Fruit fly (Drosophila melanogaster) whole organism, embryonic: ENCODE data around the gene Doc2.

Source experiments
- CG11696 ChIP-seq: fragments of 200-800 bp; sonication (Bioruptor generic); IDR thresholded peaks from 2 replicates; pipeline ENCODE4 v1.3.6; 2022; ENCODE audit warnings: missing biosample characterization, missing genetic modification characterization
- CG12769 ChIP-seq: fragments of 200-800 bp; sonication (Bioruptor generic); optimal IDR thresholded peaks from 2 replicates; lab custom pipeline; 2019; ENCODE audit warnings: missing biosample characterization, mild to moderate bottlenecking, missing genetic modification characterization, moderate library complexity
- CG13296 ChIP-seq: fragments of 200-800 bp; sonication (Bioruptor generic); optimal IDR thresholded peaks from 3 replicates; lab custom pipeline; 2018; ENCODE audit warnings: missing biosample characterization, mild to moderate bottlenecking, missing genetic modification characterization
- CG13775 ChIP-seq: fragments of 200-800 bp; sonication (Bioruptor generic); optimal IDR thresholded peaks from 3 replicates; lab custom pipeline; 2017; ENCODE audit warnings: missing biosample characterization, mild to moderate bottlenecking, missing genetic modification characterization
- CG13894 ChIP-seq: fragments of 200-800 bp; sonication (Bioruptor generic); optimal IDR thresholded peaks from 3 replicates; lab custom pipeline; 2018; ENCODE audit warnings: missing biosample characterization, mild to moderate bottlenecking, missing genetic modification characterization, moderate library complexity
- CG15514 ChIP-seq: fragments of 200-800 bp; sonication (Bioruptor generic); optimal IDR thresholded peaks from 3 replicates; lab custom pipeline; 2017; ENCODE audit warnings: missing biosample characterization, missing genetic modification characterization, mild to moderate bottlenecking, moderate library complexity, missing genetic modification reagents
- CG15696 ChIP-seq: fragments of 200-800 bp; sonication (Bioruptor generic); optimal IDR thresholded peaks from 2 replicates; lab custom pipeline; 2019; ENCODE audit warnings: missing biosample characterization, mild to moderate bottlenecking, missing genetic modification characterization, moderate library complexity
- CG1602 ChIP-seq: fragments of 200-800 bp; sonication (Bioruptor generic); optimal IDR thresholded peaks from 3 replicates; lab custom pipeline; 2016; ENCODE audit warnings: missing biosample characterization, missing genetic modification characterization
- CG1603 ChIP-seq: fragments of 200-800 bp; sonication (Bioruptor generic); optimal IDR thresholded peaks from 2 replicates; lab custom pipeline; 2019; ENCODE audit warnings: missing biosample characterization, mild to moderate bottlenecking, missing genetic modification characterization, moderate library complexity
- CG2678 ChIP-seq: fragments of 200-800 bp; sonication (Bioruptor generic); optimal IDR thresholded peaks from 3 replicates; lab custom pipeline; 2019; ENCODE audit warnings: missing biosample characterization, mild to moderate bottlenecking, missing genetic modification characterization, moderate library complexity
- CG31365 ChIP-seq: fragments of 200-800 bp; sonication (Bioruptor generic); optimal IDR thresholded peaks from 2 replicates; lab custom pipeline; 2018; ENCODE audit warnings: missing biosample characterization, mild to moderate bottlenecking, missing genetic modification characterization
- CG33557 ChIP-seq: fragments of 200-800 bp; sonication (Bioruptor generic); optimal IDR thresholded peaks from 2 replicates; lab custom pipeline; 2019; ENCODE audit warnings: missing biosample characterization, mild to moderate bottlenecking, missing genetic modification characterization, moderate library complexity
- CG34422 ChIP-seq: fragments of 200-800 bp; sonication (Bioruptor generic); IDR thresholded peaks from 3 replicates; pipeline ENCODE4 v1.3.6; 2022; ENCODE audit warnings: missing biosample characterization, missing genetic modification characterization
- CG4360 ChIP-seq: fragments of 200-800 bp; sonication (Bioruptor generic); IDR thresholded peaks from 2 replicates; pipeline ENCODE4 v1.3.6; 2022; ENCODE audit warnings: missing biosample characterization, missing genetic modification characterization
- CG6272 ChIP-seq: fragments of 200-800 bp; sonication (Bioruptor generic); IDR thresholded peaks from 2 replicates; pipeline ENCODE4 v1.3.6; 2022; ENCODE audit warnings: missing biosample characterization, missing genetic modification characterization
- CG7271 ChIP-seq: fragments of 200-800 bp; sonication (Bioruptor generic); optimal IDR thresholded peaks from 2 replicates; lab custom pipeline; 2018; ENCODE audit warnings: missing biosample characterization, mild to moderate bottlenecking, missing genetic modification characterization, moderate library complexity
- CG7745 ChIP-seq: fragments of 200-800 bp; sonication (Bioruptor generic); optimal IDR thresholded peaks from 2 replicates; lab custom pipeline; 2018; ENCODE audit warnings: missing biosample characterization, mild to moderate bottlenecking, missing genetic modification characterization, moderate library complexity
- CG7987 ChIP-seq: fragments of 200-800 bp; sonication (Bioruptor generic); optimal IDR thresholded peaks from 2 replicates; lab custom pipeline; 2018; ENCODE audit warnings: missing biosample characterization, mild to moderate bottlenecking, missing genetic modification characterization, moderate library complexity
- CG8290 ChIP-seq, 3 experiments: fragments of 200-800 bp; sonication (Bioruptor generic); optimal IDR thresholded peaks; 2 replicates each; lab custom pipeline; 2016 to 2019; ENCODE audit warnings: missing biosample characterization in 3 of 3, missing genetic modification characterization in 3 of 3, mild to moderate bottlenecking in 2 of 3, moderate library complexity in 1 of 3
- CG9609 ChIP-seq: fragments of 200-800 bp; sonication (Bioruptor generic); optimal IDR thresholded peaks from 3 replicates; lab custom pipeline; 2016; ENCODE audit warnings: missing biosample characterization, missing genetic modification characterization
- CG9932 ChIP-seq: fragments of 200-800 bp; sonication (Bioruptor generic); IDR thresholded peaks from 2 replicates; pipeline ENCODE4 v1.3.6; 2022; ENCODE audit warnings: missing biosample characterization, missing genetic modification characterization
- CHES-1-like ChIP-seq: fragments of 200-800 bp; sonication (Bioruptor generic); optimal IDR thresholded peaks from 2 replicates; lab custom pipeline; 2016; ENCODE audit warnings: missing biosample characterization, missing genetic modification characterization
- Doc2 ChIP-seq: fragments of 200-800 bp; sonication (Bioruptor generic); IDR thresholded peaks from 2 replicates; pipeline ENCODE4 v1.3.6; 2022; ENCODE audit warnings: missing biosample characterization, missing genetic modification characterization
- E2f2 ChIP-seq: fragments of 200-800 bp; sonication (Bioruptor generic); IDR thresholded peaks from 2 replicates; pipeline ENCODE4 v1.3.6; 2022; ENCODE audit warnings: missing biosample characterization, missing genetic modification characterization
- HmgD ChIP-seq: fragments of 200-800 bp; sonication (Bioruptor generic); optimal IDR thresholded peaks from 3 replicates; lab custom pipeline; 2016; ENCODE audit warnings: missing biosample characterization, missing genetic modification characterization
- Hr78 ChIP-seq, 2 experiments: fragments of 200-800 bp in 1 of 2; fragments of >200 bp in 1 of 2; sonication (Bioruptor generic) in 1 of 2; optimal IDR thresholded peaks; 2 replicates each; lab custom pipeline; 2017 to 2019; ENCODE audit warnings: missing biosample characterization in 2 of 2, missing genetic modification characterization in 2 of 2, mild to moderate bottlenecking in 1 of 2, moderate library complexity in 1 of 2
- Mad ChIP-seq: fragments of 200-800 bp; sonication (Bioruptor generic); optimal IDR thresholded peaks from 2 replicates; lab custom pipeline; 2016; ENCODE audit warnings: missing biosample characterization, missing genetic modification characterization
- Meics ChIP-seq: fragments of 200-800 bp; sonication (Bioruptor generic); optimal IDR thresholded peaks from 2 replicates; lab custom pipeline; 2017; ENCODE audit warnings: missing biosample characterization, mild to moderate bottlenecking, missing genetic modification characterization
- Mrtf ChIP-seq: fragments of 200-800 bp; sonication (Bioruptor generic); IDR thresholded peaks from 3 replicates; pipeline ENCODE4 v1.3.6; 2022; ENCODE audit warnings: missing biosample characterization, missing genetic modification characterization
- Tbp ChIP-seq: fragments of >200 bp; optimal IDR thresholded peaks from 2 replicates; lab custom pipeline; 2018; ENCODE audit warnings: missing biosample characterization, missing genetic modification characterization
- abd-A ChIP-seq: fragments of 200-800 bp; sonication (Bioruptor generic); optimal IDR thresholded peaks from 3 replicates; lab custom pipeline; 2019; ENCODE audit warnings: missing biosample characterization, mild to moderate bottlenecking, missing genetic modification characterization, moderate library complexity
- ash1 ChIP-seq: fragments of 200-800 bp; sonication (Bioruptor generic); optimal IDR thresholded peaks from 2 replicates; lab custom pipeline; 2018; ENCODE audit warnings: missing biosample characterization, mild to moderate bottlenecking, missing genetic modification characterization
- chn ChIP-seq: fragments of 200-800 bp; sonication (Bioruptor generic); optimal IDR thresholded peaks from 2 replicates; lab custom pipeline; 2016; ENCODE audit warnings: missing biosample characterization, missing genetic modification characterization
- disco-r ChIP-seq: fragments of 200-800 bp; sonication (Bioruptor generic); optimal IDR thresholded peaks from 2 replicates; lab custom pipeline; 2016; ENCODE audit warnings: missing biosample characterization, missing genetic modification characterization
- dm ChIP-seq: fragments of 200-800 bp; sonication (Bioruptor generic); optimal IDR thresholded peaks from 3 replicates; lab custom pipeline; 2016; ENCODE audit warnings: missing biosample characterization, missing genetic modification characterization
- gsb-n ChIP-seq: fragments of 200-800 bp; sonication (Bioruptor generic); optimal IDR thresholded peaks from 3 replicates; lab custom pipeline; 2018; ENCODE audit warnings: missing biosample characterization, mild to moderate bottlenecking, missing genetic modification characterization
- hth ChIP-seq: fragments of >200 bp; optimal IDR thresholded peaks from 2 replicates; lab custom pipeline; 2017; ENCODE audit warnings: inconsistent platforms
- insv ChIP-seq, 2 experiments: fragments of 200-800 bp; sonication (Bioruptor generic); optimal IDR thresholded peaks; 3 replicates each; lab custom pipeline; 2016 to 2018; ENCODE audit warnings: missing biosample characterization in 2 of 2, missing genetic modification characterization in 2 of 2
- lmd ChIP-seq: fragments of 200-800 bp; sonication (Bioruptor generic); IDR thresholded peaks from 2 replicates; pipeline ENCODE4 v1.3.6; 2022; ENCODE audit warnings: missing biosample characterization, missing genetic modification characterization
- nerfin-2 ChIP-seq: fragments of 200-800 bp; sonication (Bioruptor generic); IDR thresholded peaks from 2 replicates; pipeline ENCODE4 v1.3.6; 2022; ENCODE audit warnings: missing biosample characterization, missing genetic modification characterization; ENCODE audit not compliant: partially characterized antibody
- odd ChIP-seq: fragments of 200-800 bp; sonication (Bioruptor generic); optimal IDR thresholded peaks from 2 replicates; lab custom pipeline; 2017; ENCODE audit warnings: missing biosample characterization, mild to moderate bottlenecking, missing genetic modification characterization
- p53 ChIP-seq: fragments of 200-800 bp; sonication (Bioruptor generic); optimal IDR thresholded peaks from 2 replicates; lab custom pipeline; 2016; ENCODE audit warnings: missing biosample characterization, missing genetic modification characterization
- prd ChIP-seq, 3 experiments: fragments of >200 bp in 2 of 3; fragments of 200-800 bp in 1 of 3; sonication (Bioruptor generic) in 1 of 3; optimal IDR thresholded peaks in 2 of 3; IDR thresholded peaks in 1 of 3; 2 replicates in 2 of 3; 3 replicates in 1 of 3; pipeline versions ENCODE4 v1.3.6 to Lab custom; 2017 to 2022; ENCODE audit warnings: missing biosample characterization in 1 of 3, missing genetic modification characterization in 1 of 3
- sisA ChIP-seq: fragments of 200-800 bp; sonication (Bioruptor generic); IDR thresholded peaks from 2 replicates; pipeline ENCODE4 v1.3.6; 2022; ENCODE audit warnings: missing biosample characterization, missing genetic modification characterization
- slou ChIP-seq: fragments of 200-800 bp; sonication (Bioruptor generic); optimal IDR thresholded peaks from 3 replicates; lab custom pipeline; 2016; ENCODE audit warnings: missing biosample characterization, missing genetic modification characterization
- sna ChIP-seq: fragments of 200-800 bp; sonication (Bioruptor generic); IDR thresholded peaks from 2 replicates; pipeline ENCODE4 v1.3.6; 2022; ENCODE audit warnings: missing biosample characterization, missing genetic modification characterization; ENCODE audit not compliant: partially characterized antibody
- sug ChIP-seq: fragments of 200-800 bp; optimal IDR thresholded peaks from 2 replicates; lab custom pipeline; 2019; ENCODE audit warnings: missing biosample characterization, mild to moderate bottlenecking, missing genetic modification characterization, moderate library complexity
- unc-4 ChIP-seq: fragments of 200-800 bp; sonication (Bioruptor generic); IDR thresholded peaks from 2 replicates; pipeline ENCODE4 v1.3.6; 2022; ENCODE audit warnings: missing biosample characterization, missing genetic modification characterization; ENCODE audit not compliant: partially characterized antibody
- wor ChIP-seq: fragments of 200-800 bp; sonication (Bioruptor generic); IDR thresholded peaks from 2 replicates; pipeline ENCODE4 v1.3.6; 2022; ENCODE audit warnings: missing biosample characterization, missing genetic modification characterization
- yki ChIP-seq: fragments of >200 bp; optimal IDR thresholded peaks from 3 replicates; lab custom pipeline; 2018

Gene Doc2

dm6 chr3L:8985848-8986320 lies 33.2 kb downstream of the Doc2 start, which contains the start of gene Galk (continued):
- TF ChIP-seq CG13894 (tag; lab: Kevin White, UChicago) (peak; percentile 56), Doc2 (GFP tag; lab: Robert Waterston, UW) (no peak), prd (optimal IDR thresholded peaks at IDR 0.05; lab: Kevin White, UChicago) (no peak), prd (GFP tag; IDR thresholded peaks at IDR 0.05; lab: Robert Waterston, UW) (peak; percentile 68), Mad (GFP tag; lab: Kevin White, UChicago) (no peak), gsb-n (tag; lab: Kevin White, UChicago) (no peak), hth (lab: Kevin White, UChicago) (no peak), CG11696 (peak; percentile 54; the same call in 1 of the 2 replicates), yki (lab: Kevin White, UChicago) (no peak), CG33557 (GFP tag; lab: Kevin White, UChicago) (peak; percentile 56), dm (no peak), CG7271 (tag; lab: Kevin White, UChicago) (no peak), sna (no peak), CG31365 (tag; lab: Kevin White, UChicago) (peak; percentile 26), odd (GFP tag; lab: Kevin White, UChicago) (peak; percentile 62), slou (GFP tag; lab: Kevin White, UChicago) (no peak), CG7745 (no peak), Meics (GFP tag; lab: Kevin White, UChicago) (peak; percentile 77), CHES-1-like (GFP tag; lab: Kevin White, UChicago) (peak; percentile 58), HmgD (GFP tag; lab: Kevin White, UChicago) (no peak), sug (peak; percentile 79), p53 (GFP tag; lab: Kevin White, UChicago) (no peak), CG4360 (GFP tag; lab: Robert Waterston, UW) (no peak), abd-A (tag; lab: Kevin White, UChicago) (no peak), CG13296 (GFP tag; lab: Kevin White, UChicago) (peak; percentile 78), CG9932 (GFP tag; lab: Robert Waterston, UW) (peak; percentile 87), CG12769 (tag; lab: Kevin White, UChicago) (peak; percentile 88), CG13775 (GFP tag; lab: Kevin White, UChicago) (no peak), CG9609 (GFP tag; lab: Kevin White, UChicago) (peak; percentile 62), wor (GFP tag; lab: Robert Waterston, UW) (no peak), E2f2 (GFP tag; lab: Robert Waterston, UW) (no peak), CG1603 (tag; lab: Kevin White, UChicago) (no peak), sisA (peak; percentile 32; the same call in 1 of the 2 replicates), ash1 (no peak), Tbp (GFP tag; lab: Kevin White, UChicago) (no peak), CG1602 (GFP tag; lab: Kevin White, UChicago) (peak; percentile 4), Hr78 (GFP tag; optimal IDR thresholded peaks at IDR 0.05; lab: Kevin White, UChicago) (peak in 1 of 2 experiments; percentile 86), nerfin-2 (GFP tag; lab: Robert Waterston, UW) (no peak), chn (peak; percentile 12), CG8290 (GFP tag; optimal IDR thresholded peaks at IDR 0.05; lab: Kevin White, UChicago) (no peak), CG8290 (tag; optimal IDR thresholded peaks at IDR 0.05; lab: Kevin White, UChicago) (peak in 1 of 2 experiments; percentile 93), CG15514 (GFP tag; lab: Kevin White, UChicago) (peak; percentile 72), Mrtf (GFP tag; lab: Robert Waterston, UW) (peak; percentile 52; the same call in 1 of the 3 replicates), disco-r (no peak), CG7987 (GFP tag; lab: Kevin White, UChicago) (peak; percentile 33), CG34422 (no peak), CG6272 (GFP tag; lab: Robert Waterston, UW) (0 out of 2 replicates have a peak, but pooled peaks have one; percentile 21), unc-4 (GFP tag; lab: Robert Waterston, UW) (no peak), lmd (GFP tag; lab: Robert Waterston, UW) (peak; percentile 81), CG15696 (tag; lab: Kevin White, UChicago) (no peak), CG2678 (peak; percentile 76), insv (GFP tag; optimal IDR thresholded peaks at IDR 0.05; lab: Kevin White, UChicago) (no peak)
